Worm (Caenorhabditis elegans) whole organism, midembryonic: ENCODE data around the gene nhr-186.

Source experiments
- T22C8.4 ChIP-seq: fragments of 200-800 bp; sonication (Bioruptor generic); IDR thresholded peaks from 2 replicates; pipeline ENCODE4 v1.3.6; 2022; ENCODE audit warnings: missing genetic modification characterization, missing compliant biosample characterization
- cog-1 ChIP-seq: sonication (generic microtip); optimal IDR thresholded peaks from 2 replicates; lab custom pipeline; 2016; ENCODE audit warnings: missing genetic modification characterization, missing compliant biosample characterization
- flt-1 ChIP-seq: fragments of 200-800 bp; sonication (Bioruptor generic); IDR thresholded peaks from 2 replicates; pipeline ENCODE4 v1.3.6; 2022; ENCODE audit warnings: missing genetic modification characterization, missing compliant biosample characterization
- klf-2 ChIP-seq: fragments of 200-800 bp; sonication (Bioruptor generic); conservative IDR thresholded peaks from 2 replicates; pipeline ENCODE4 v1.3.6; 2022; ENCODE audit warnings: missing genetic modification reagents, missing genetic modification characterization, missing compliant biosample characterization
- med-1 ChIP-seq: sonication (generic microtip); optimal IDR thresholded peaks from 2 replicates; lab custom pipeline; 2017; ENCODE audit warnings: missing genetic modification characterization, mild to moderate bottlenecking, missing compliant biosample characterization, antibody characterized with exemption, missing genetic modification reagents; ENCODE audit not compliant: insufficient read depth
- ref-1 ChIP-seq: fragments of 200-800 bp; sonication (Bioruptor generic); conservative IDR thresholded peaks from 2 replicates; pipeline ENCODE4 v1.3.6; 2022; ENCODE audit warnings: missing genetic modification reagents, missing genetic modification characterization, missing compliant biosample characterization
- tab-1 ChIP-seq: fragments of 200-800 bp; sonication (Bioruptor generic); IDR thresholded peaks from 2 replicates; pipeline ENCODE4 v1.3.6; 2022; ENCODE audit warnings: missing genetic modification characterization, missing compliant biosample characterization
- ztf-23 ChIP-seq: fragments of 200-800 bp; sonication (Bioruptor generic); IDR thresholded peaks from 2 replicates; pipeline ENCODE4 v1.3.6; 2022; ENCODE audit warnings: missing genetic modification reagents, missing genetic modification characterization, missing compliant biosample characterization
- ztf-29 ChIP-seq: fragments of 200-800 bp; sonication (Bioruptor generic); IDR thresholded peaks from 2 replicates; pipeline ENCODE4 v1.3.6; 2022; ENCODE audit warnings: missing genetic modification reagents, missing genetic modification characterization, missing compliant biosample characterization

nhr-186 gene

DNA sequence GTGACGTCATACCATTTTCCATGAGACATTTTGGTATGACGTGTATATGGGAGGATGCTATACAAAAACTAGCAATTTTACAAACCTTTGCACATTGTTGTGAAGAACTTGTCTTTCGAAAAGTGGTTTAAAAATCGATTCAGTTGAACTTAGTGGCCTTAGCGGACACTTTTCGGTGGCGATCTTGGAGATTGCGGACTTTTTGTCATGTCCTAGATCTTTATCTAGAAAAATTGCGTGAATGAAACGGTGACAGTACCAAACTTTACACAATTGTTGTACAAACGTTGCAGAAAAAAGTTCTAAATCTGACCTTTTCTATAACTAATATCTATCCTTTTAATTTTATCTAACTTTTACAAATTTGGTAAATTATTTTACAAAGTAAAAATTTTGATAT, 10.5 kb upstream of the nhr-186 start:
- no peak for TF ChIP-seq T22C8.4 (GFP tag; lab: Robert Waterston, UW)
- TF ChIP-seq tab-1, result no peak
- TF ChIP-seq med-1 (GFP tag; lab: Kevin White, UChicago), result no peak
- TF ChIP-seq cog-1 (tag; lab: Kevin White, UChicago), result no peak
- no peak for TF ChIP-seq ref-1 (GFP tag; lab: Robert Waterston, UW)
- TF ChIP-seq klf-2, result no peak
- no peak for TF ChIP-seq flt-1 (GFP tag; lab: Robert Waterston, UW)
- no peak for TF ChIP-seq ztf-29 (GFP tag; lab: Robert Waterston, UW)
- no peak for TF ChIP-seq ztf-23 (GFP tag; lab: Robert Waterston, UW)

DNA sequence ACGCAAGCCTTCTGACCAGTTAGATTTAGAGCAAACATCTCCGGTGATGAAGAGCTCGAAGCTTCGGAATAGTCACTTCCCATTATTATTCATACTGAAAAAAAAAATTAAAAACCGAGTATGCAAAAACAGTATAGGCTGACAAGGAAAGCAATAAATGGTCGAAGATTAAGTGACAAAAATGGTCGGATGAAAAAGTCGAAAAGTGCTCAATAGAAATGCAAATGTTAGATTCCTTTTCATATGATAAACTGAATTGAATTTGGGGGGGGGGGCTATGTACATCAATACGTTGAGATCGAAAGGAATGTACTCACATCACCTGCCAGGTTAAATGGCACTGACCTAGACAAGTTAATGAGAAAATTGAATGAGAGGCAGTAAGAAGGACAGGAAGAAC, 8.1 kb upstream of the nhr-186 start, which contains the start of gene nhr-187:
TSS of gene nhr-187 (minus strand) at position 101 of the 400 bp plus-strand sequence.
- no peak for TF ChIP-seq ref-1 (GFP tag; lab: Robert Waterston, UW)
- no peak for TF ChIP-seq cog-1 (tag; lab: Kevin White, UChicago)
- TF ChIP-seq ztf-23 (GFP tag; lab: Robert Waterston, UW), result no peak
- no peak for TF ChIP-seq ztf-29 (GFP tag; lab: Robert Waterston, UW)
- TF ChIP-seq flt-1 (GFP tag; lab: Robert Waterston, UW), result no peak
- TF ChIP-seq med-1 (GFP tag; lab: Kevin White, UChicago), result no peak
- no peak for TF ChIP-seq klf-2
- no peak for TF ChIP-seq T22C8.4 (GFP tag; lab: Robert Waterston, UW)
- TF ChIP-seq tab-1, result no peak

DNA sequence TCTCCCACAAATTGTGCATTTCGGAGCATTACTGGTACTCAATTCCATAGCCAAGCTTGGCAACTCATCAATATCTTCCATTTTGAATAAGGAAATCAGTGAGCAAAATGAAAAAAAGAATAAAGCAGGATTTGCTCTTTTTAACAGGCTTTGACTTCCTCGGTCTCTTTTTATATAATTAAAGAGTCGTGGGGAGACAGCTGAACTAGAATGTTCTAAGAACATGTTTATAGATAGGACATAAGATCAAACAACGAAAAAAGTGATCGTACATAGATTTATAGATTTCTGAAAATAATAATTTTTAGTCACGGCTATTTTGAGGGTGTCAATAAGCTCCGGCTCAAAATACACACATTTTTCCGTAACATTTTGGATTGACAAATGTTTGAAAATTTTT, 5.4 kb upstream of the nhr-186 start, which contains the start of gene nhr-189:
TSS of gene nhr-189 (minus strand) at position 121 of the 400 bp plus-strand sequence.
- no peak for TF ChIP-seq med-1 (GFP tag; lab: Kevin White, UChicago)
- TF ChIP-seq ztf-23 (GFP tag; lab: Robert Waterston, UW), result no peak
- no peak for TF ChIP-seq klf-2
- TF ChIP-seq T22C8.4 (GFP tag; lab: Robert Waterston, UW), result no peak
- no peak for TF ChIP-seq ref-1 (GFP tag; lab: Robert Waterston, UW)
- no peak for TF ChIP-seq flt-1 (GFP tag; lab: Robert Waterston, UW)
- no peak for TF ChIP-seq cog-1 (tag; lab: Kevin White, UChicago)
- TF ChIP-seq tab-1, result no peak
- TF ChIP-seq ztf-29 (GFP tag; lab: Robert Waterston, UW), result no peak

DNA sequence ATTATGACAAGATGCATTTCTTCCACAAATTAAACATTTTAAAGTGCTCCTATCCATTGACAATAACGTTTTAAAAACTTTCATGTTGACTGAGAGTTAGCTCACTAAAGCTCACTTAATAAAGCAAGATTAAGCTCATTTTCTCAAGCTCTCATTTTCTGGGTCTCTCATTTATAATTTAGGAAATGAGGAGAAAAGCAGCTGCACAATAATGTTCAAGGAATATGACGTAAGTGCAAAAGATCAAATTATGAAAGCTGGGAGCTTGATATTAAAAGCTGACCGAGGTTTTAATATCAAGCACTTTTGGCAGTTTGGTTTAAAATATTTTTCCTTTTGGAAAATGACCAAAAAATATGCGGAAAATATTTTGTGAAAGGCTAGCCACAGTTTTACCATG, 3.0 kb upstream of the nhr-186 start, which contains the start of gene nhr-188:
TSS of gene nhr-188 (minus strand) at position 84 of the 400 bp plus-strand sequence.
- TF ChIP-seq ztf-23 (GFP tag; lab: Robert Waterston, UW) (no peak), tab-1 (no peak), flt-1 (GFP tag; lab: Robert Waterston, UW) (no peak), klf-2 (no peak), cog-1 (tag; lab: Kevin White, UChicago) (no peak), T22C8.4 (GFP tag; lab: Robert Waterston, UW) (no peak), ref-1 (GFP tag; lab: Robert Waterston, UW) (no peak), med-1 (GFP tag; lab: Kevin White, UChicago) (no peak), ztf-29 (GFP tag; lab: Robert Waterston, UW) (no peak)

DNA sequence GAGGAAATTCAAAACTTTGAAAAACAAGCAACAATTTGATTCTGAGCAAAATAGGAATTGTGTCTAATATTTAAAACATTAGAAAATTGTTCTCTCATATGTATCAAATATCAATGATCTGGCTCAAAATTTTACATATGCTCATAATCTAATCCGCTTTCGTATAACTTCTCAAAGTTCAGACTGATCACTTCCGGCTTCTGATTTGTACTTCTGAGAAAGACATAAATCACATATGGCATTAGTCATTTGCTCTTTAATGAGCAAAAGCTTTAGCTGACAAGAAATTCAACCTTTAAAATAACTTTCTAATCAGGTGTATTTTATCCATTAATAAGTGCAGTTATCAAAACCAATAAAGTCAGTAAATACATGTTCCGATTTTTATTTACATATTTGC, 1.2 kb upstream of the nhr-186 start:
- TF ChIP-seq T22C8.4 (GFP tag; lab: Robert Waterston, UW) (no peak), cog-1 (tag; lab: Kevin White, UChicago) (no peak), flt-1 (GFP tag; lab: Robert Waterston, UW) (no peak), ztf-29 (GFP tag; lab: Robert Waterston, UW) (no peak), med-1 (GFP tag; lab: Kevin White, UChicago) (no peak), klf-2 (no peak), ref-1 (GFP tag; lab: Robert Waterston, UW) (no peak), tab-1 (no peak), ztf-23 (GFP tag; lab: Robert Waterston, UW) (no peak)

DNA sequence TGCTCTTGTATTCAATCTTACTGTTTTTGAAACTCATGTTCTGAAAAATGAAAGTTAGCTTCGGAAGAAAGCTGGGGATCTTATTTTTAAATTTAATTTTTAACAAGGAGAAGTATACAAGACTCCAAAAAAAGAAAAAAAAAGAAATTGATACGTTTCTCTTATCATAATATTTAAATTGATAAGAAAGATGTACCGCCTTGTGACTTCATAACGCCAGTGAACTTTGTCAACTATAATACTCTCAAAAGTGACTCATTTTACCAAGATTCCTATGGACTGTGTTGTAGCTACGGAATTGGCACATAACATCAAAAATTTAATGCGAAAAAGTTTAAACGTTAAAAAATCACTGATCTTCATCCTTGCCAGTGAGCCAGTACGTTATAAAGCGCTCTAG, 3.0 kb downstream of the nhr-186 start:
- TF ChIP-seq T22C8.4 (GFP tag; lab: Robert Waterston, UW) (no peak), tab-1 (no peak), ztf-23 (GFP tag; lab: Robert Waterston, UW) (no peak), ref-1 (GFP tag; lab: Robert Waterston, UW) (no peak), klf-2 (no peak), ztf-29 (GFP tag; lab: Robert Waterston, UW) (no peak), flt-1 (GFP tag; lab: Robert Waterston, UW) (no peak), cog-1 (tag; lab: Kevin White, UChicago) (no peak), med-1 (GFP tag; lab: Kevin White, UChicago) (no peak)

DNA sequence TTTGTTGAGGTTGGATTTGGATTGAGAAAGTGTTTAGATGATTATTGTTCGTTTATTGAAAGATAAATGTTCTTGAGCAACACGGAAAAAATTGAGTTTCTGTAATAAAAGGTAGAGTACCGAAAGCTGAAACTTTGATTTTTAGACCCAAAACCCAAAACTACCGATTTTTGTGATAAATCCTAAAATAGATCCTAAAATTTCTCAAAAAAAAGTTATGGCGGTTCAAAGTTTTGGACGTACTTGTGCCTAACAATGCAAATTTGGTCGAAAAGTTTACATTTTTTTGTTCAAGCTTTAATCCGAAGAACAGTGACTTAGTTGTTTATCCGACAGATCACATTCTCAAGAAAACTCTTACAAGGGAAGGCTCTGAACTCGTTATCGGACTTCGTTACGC, 7.5 kb downstream of the nhr-186 start, which contains the start of gene nhr-185:
TSS of gene nhr-185 (minus strand) at position 101 of the 400 bp plus-strand sequence.
- TF ChIP-seq ref-1 (GFP tag; lab: Robert Waterston, UW), result no peak
- no peak for TF ChIP-seq ztf-29 (GFP tag; lab: Robert Waterston, UW)
- no peak for TF ChIP-seq flt-1 (GFP tag; lab: Robert Waterston, UW)
- no peak for TF ChIP-seq med-1 (GFP tag; lab: Kevin White, UChicago)
- no peak for TF ChIP-seq ztf-23 (GFP tag; lab: Robert Waterston, UW)
- no peak for TF ChIP-seq T22C8.4 (GFP tag; lab: Robert Waterston, UW)
- TF ChIP-seq cog-1 (tag; lab: Kevin White, UChicago), result no peak
- no peak for TF ChIP-seq klf-2
- no peak for TF ChIP-seq tab-1

DNA sequence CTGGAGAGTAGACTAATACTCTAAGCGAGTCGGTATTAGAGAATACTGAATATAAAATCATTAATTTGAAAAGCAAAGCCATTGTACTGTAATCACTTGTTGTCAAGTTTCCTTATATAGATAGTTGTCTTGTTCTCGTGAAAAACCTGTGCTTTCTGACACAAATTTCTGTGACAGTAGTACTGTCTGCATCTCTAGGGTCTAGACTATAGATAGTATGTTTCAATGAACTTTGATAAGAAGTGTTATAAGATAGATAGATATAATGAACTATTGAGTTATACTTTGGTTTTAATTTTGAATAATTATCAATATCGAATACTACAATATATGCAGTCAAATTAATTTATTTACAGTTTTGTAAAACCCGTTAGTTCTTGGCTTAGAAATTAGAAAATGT, 10.8 kb downstream of the nhr-186 start, which contains the start of gene ugt-32:
TSS of gene ugt-32 (minus strand) at position 82 of the 400 bp plus-strand sequence.
- TF ChIP-seq T22C8.4 (GFP tag; lab: Robert Waterston, UW) (no peak), cog-1 (tag; lab: Kevin White, UChicago) (no peak), tab-1 (no peak), ref-1 (GFP tag; lab: Robert Waterston, UW) (no peak), med-1 (GFP tag; lab: Kevin White, UChicago) (no peak), ztf-29 (GFP tag; lab: Robert Waterston, UW) (no peak), klf-2 (no peak), flt-1 (GFP tag; lab: Robert Waterston, UW) (no peak), ztf-23 (GFP tag; lab: Robert Waterston, UW) (no peak)

DNA sequence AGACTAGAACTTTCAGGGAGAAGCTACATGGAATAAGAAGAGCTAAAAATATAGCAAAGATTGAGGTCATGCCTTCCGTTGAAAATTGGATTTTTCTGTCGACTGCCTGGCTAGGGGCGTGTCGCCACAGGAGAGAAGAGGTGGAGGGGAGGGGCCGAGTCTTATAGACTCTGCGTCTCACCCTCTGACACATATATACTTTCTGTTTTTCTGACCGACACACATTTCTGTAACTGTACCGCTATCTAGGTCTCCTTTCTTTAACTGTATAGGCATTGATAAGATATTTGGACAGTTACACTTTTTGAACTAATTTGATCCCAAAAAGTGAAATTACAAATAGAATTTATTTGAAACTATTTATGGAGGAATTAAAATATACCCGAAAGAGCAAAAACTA, 13.3 kb downstream of the nhr-186 start:
- TF ChIP-seq klf-2, result no peak
- no peak for TF ChIP-seq med-1 (GFP tag; lab: Kevin White, UChicago)
- no peak for TF ChIP-seq tab-1
- no peak for TF ChIP-seq ref-1 (GFP tag; lab: Robert Waterston, UW)
- TF ChIP-seq flt-1 (GFP tag; lab: Robert Waterston, UW), result no peak
- no peak for TF ChIP-seq cog-1 (tag; lab: Kevin White, UChicago)
- no peak for TF ChIP-seq T22C8.4 (GFP tag; lab: Robert Waterston, UW)
